Fruit fly (Drosophila melanogaster): ENCODE measurements around the gene mask.
A peak's percentile ranks its signal among the peaks of the same experiment; 100 is the strongest.

mask gene

dm6 chr3R:24221334-24222302 is 8.7 kb upstream of the mask start, which contains the start of gene twin:
twin (minus strand) TSS chr3R:24221965.
- TF ChIP-seq CTCF (optimal IDR thresholded peaks at IDR 0.05) (no peak), CG8478 (optimal IDR thresholded peaks at IDR 0.05) (no peak)

- no peak for TF ChIP-seq CG8478 (optimal IDR thresholded peaks at IDR 0.05)
- TF ChIP-seq CTCF (optimal IDR thresholded peaks at IDR 0.05) = peak in 1 of 2 experiments; percentile 4
Measured at dm6 chr3R:24226744-24227143, 3.6 kb upstream of the mask start, which contains the start of the genes Spps and CG13609. Spps (minus strand) TSS chr3R:24226934. CG13609 (plus strand) TSS chr3R:24227023.

- TF ChIP-seq CTCF (optimal IDR thresholded peaks at IDR 0.05) (no peak), CG8478 (optimal IDR thresholded peaks at IDR 0.05) (no peak)
Measured at dm6 chr3R:24228675-24229074, 1.7 kb upstream of the mask start, which contains the start of gene Acp95EF. Acp95EF (plus strand) TSS chr3R:24228975.

- TF ChIP-seq CTCF (optimal IDR thresholded peaks at IDR 0.05) = no peak
- no peak for TF ChIP-seq CG8478 (optimal IDR thresholded peaks at IDR 0.05)
Measured at dm6 chr3R:24229870-24230422, 416 bp upstream of the mask start, which contains the start of gene Spase22-23. Spase22-23 (minus strand) TSS chr3R:24230035.

dm6 chr3R:24231206-24231502 is 792 bp downstream of the mask start:
- TF ChIP-seq CTCF (optimal IDR thresholded peaks at IDR 0.05) (no peak), CG8478 (optimal IDR thresholded peaks at IDR 0.05) (no peak)

dm6 chr3R:24231914-24232313 is 1.6 kb downstream of the mask start:
- TF ChIP-seq CG8478 (optimal IDR thresholded peaks at IDR 0.05) (no peak), CTCF (optimal IDR thresholded peaks at IDR 0.05) (no peak)

dm6 chr3R:24233366-24234161 is 3.2 kb downstream of the mask start:
- TF ChIP-seq CTCF (optimal IDR thresholded peaks at IDR 0.05) = no peak
- TF ChIP-seq CG8478 (optimal IDR thresholded peaks at IDR 0.05) = no peak

- TF ChIP-seq CTCF (optimal IDR thresholded peaks at IDR 0.05) = no peak
- TF ChIP-seq CG8478 (optimal IDR thresholded peaks at IDR 0.05) = no peak
Measured at dm6 chr3R:24234162-24234529, 3.8 kb downstream of the mask start.

- TF ChIP-seq CG8478 (optimal IDR thresholded peaks at IDR 0.05) (no peak), CTCF (optimal IDR thresholded peaks at IDR 0.05) (no peak)
Measured at dm6 chr3R:24234721-24235120, 4.4 kb downstream of the mask start.

- TF ChIP-seq CTCF (optimal IDR thresholded peaks at IDR 0.05) (peak; percentile 37 to 45), CG8478 (optimal IDR thresholded peaks at IDR 0.05) (no peak)
Measured at dm6 chr3R:24252494-24252893, 22.1 kb downstream of the mask start, which contains the start of gene beta-PheRS. beta-PheRS (minus strand) TSS chr3R:24252679.

dm6 chr3R:24258333-24258732 is 28.0 kb downstream of the mask start:
- no peak for TF ChIP-seq CG8478 (optimal IDR thresholded peaks at IDR 0.05)
- TF ChIP-seq CTCF (optimal IDR thresholded peaks at IDR 0.05) = no peak

- no peak for TF ChIP-seq CG8478 (optimal IDR thresholded peaks at IDR 0.05)
- no peak for TF ChIP-seq CTCF (optimal IDR thresholded peaks at IDR 0.05)
Measured at dm6 chr3R:24259278-24260040, 29.1 kb downstream of the mask start.

dm6 chr3R:24260041-24260379 is 29.6 kb downstream of the mask start:
- TF ChIP-seq CG8478 (optimal IDR thresholded peaks at IDR 0.05) (no peak), CTCF (optimal IDR thresholded peaks at IDR 0.05) (no peak)

- TF ChIP-seq CG8478 (optimal IDR thresholded peaks at IDR 0.05) (no peak), CTCF (optimal IDR thresholded peaks at IDR 0.05) (no peak)
Measured at dm6 chr3R:24260411-24260810, 30.0 kb downstream of the mask start.

Measured in S2 (cell line).